Worm (Caenorhabditis elegans) whole organism, young adult: ENCODE data around the gene M106.7.

ENCODE experiments used
- B0261.1 ChIP-seq: sonication (generic microtip); optimal IDR thresholded peaks from 2 replicates; lab custom pipeline; 2016; ENCODE audit warnings: mild to moderate bottlenecking, missing genetic modification characterization, moderate library complexity, missing compliant biosample characterization
- F22D6.2 ChIP-seq: sonication (generic microtip); optimal IDR thresholded peaks from 2 replicates; lab custom pipeline; 2016; ENCODE audit warnings: mild to moderate bottlenecking, missing genetic modification characterization, missing compliant biosample characterization
- F52B5.7 ChIP-seq: sonication (generic microtip); optimal IDR thresholded peaks from 2 replicates; lab custom pipeline; 2016; ENCODE audit warnings: mild to moderate bottlenecking, missing genetic modification characterization, missing compliant biosample characterization
- Y79H2A.3 ChIP-seq: fragments of 200-800 bp; sonication (Bioruptor generic); conservative IDR thresholded peaks from 2 replicates; pipeline ENCODE4 v1.3.6; 2022; ENCODE audit warnings: missing genetic modification reagents, missing genetic modification characterization, missing compliant biosample characterization
- ama-1 ChIP-seq, 3 experiments: fragments of 150-350 bp in 1 of 3; sonication (generic microtip) in 2 of 3; optimal IDR thresholded peaks; 2 replicates each; lab custom pipeline; 2014 to 2018; ENCODE audit warnings: missing biosample characterization in 2 of 3, missing genetic modification characterization in 2 of 3, missing genetic modification reagents in 2 of 3
- atf-7 ChIP-seq: sonication (generic microtip); optimal IDR thresholded peaks from 2 replicates; lab custom pipeline; 2017; ENCODE audit warnings: mild to moderate bottlenecking, missing genetic modification characterization, missing compliant biosample characterization
- athp-1 ChIP-seq: sonication (generic microtip); optimal IDR thresholded peaks from 2 replicates; lab custom pipeline; 2017; ENCODE audit warnings: mild to moderate bottlenecking, missing genetic modification characterization, missing compliant biosample characterization
- attf-3 ChIP-seq: fragments of 200-800 bp; sonication (Bioruptor generic); conservative IDR thresholded peaks from 2 replicates; pipeline ENCODE4 v1.3.6; 2022; ENCODE audit warnings: missing genetic modification reagents, missing genetic modification characterization, missing compliant biosample characterization
- attf-5 ChIP-seq: fragments of 200-800 bp; sonication (Bioruptor generic); optimal IDR thresholded peaks from 2 replicates; lab custom pipeline; 2018; ENCODE audit warnings: mild to moderate bottlenecking, missing genetic modification characterization, missing compliant biosample characterization
- bed-1 ChIP-seq: fragments of 200-800 bp; sonication (Bioruptor generic); IDR thresholded peaks from 2 replicates; pipeline ENCODE4 v1.3.6; 2022; ENCODE audit warnings: missing genetic modification reagents, missing genetic modification characterization, missing compliant biosample characterization
- ccch-3 ChIP-seq: fragments of 200-800 bp; sonication (Bioruptor generic); optimal IDR thresholded peaks from 2 replicates; lab custom pipeline; 2018; ENCODE audit warnings: mild to moderate bottlenecking, missing genetic modification characterization, missing compliant biosample characterization
- cebp-2 ChIP-seq: fragments of 200-800 bp; sonication (Bioruptor generic); IDR thresholded peaks from 2 replicates; pipeline ENCODE4 v1.3.6; 2022; ENCODE audit warnings: missing genetic modification characterization, missing compliant biosample characterization
- ceh-100 ChIP-seq: fragments of 200-800 bp; sonication (Bioruptor generic); IDR thresholded peaks from 2 replicates; pipeline ENCODE4 v1.3.6; 2022; ENCODE audit warnings: missing genetic modification reagents, missing genetic modification characterization, missing compliant biosample characterization
- chd-7 ChIP-seq: sonication (generic microtip); optimal IDR thresholded peaks from 2 replicates; lab custom pipeline; 2016; ENCODE audit warnings: mild to moderate bottlenecking, missing genetic modification characterization, moderate library complexity, missing compliant biosample characterization
- die-1 ChIP-seq: sonication (generic microtip); optimal IDR thresholded peaks from 2 replicates; lab custom pipeline; 2016; ENCODE audit warnings: missing genotype, mild to moderate bottlenecking, missing genetic modification characterization, missing compliant biosample characterization
- efl-1 ChIP-seq: fragments of 150-350 bp; optimal IDR thresholded peaks from 2 replicates; lab custom pipeline; 2014; ENCODE audit warnings: missing biosample characterization, missing genetic modification reagents, missing genetic modification characterization
- egl-18 ChIP-seq: fragments of 200-800 bp; sonication (Bioruptor generic); IDR thresholded peaks from 2 replicates; pipeline ENCODE4 v1.3.6; 2022; ENCODE audit warnings: missing genetic modification reagents, missing genetic modification characterization, missing compliant biosample characterization
- ets-4 ChIP-seq: fragments of 200-800 bp; sonication (Bioruptor generic); optimal IDR thresholded peaks from 2 replicates; lab custom pipeline; 2018; ENCODE audit warnings: mild to moderate bottlenecking, missing genetic modification characterization, missing compliant biosample characterization
- hlh-12 ChIP-seq: sonication (generic microtip); optimal IDR thresholded peaks from 2 replicates; lab custom pipeline; 2016; ENCODE audit warnings: missing genetic modification characterization, missing compliant biosample characterization
- hmg-1.2 ChIP-seq: fragments of 200-800 bp; sonication (Bioruptor generic); IDR thresholded peaks from 2 replicates; pipeline ENCODE4 v1.3.6; 2022; ENCODE audit warnings: missing genetic modification reagents, missing genetic modification characterization, missing compliant biosample characterization
- hmg-20 ChIP-seq: fragments of 200-800 bp; sonication (Bioruptor generic); IDR thresholded peaks from 2 replicates; pipeline ENCODE4 v1.3.6; 2022; ENCODE audit warnings: missing genetic modification reagents, missing genetic modification characterization, missing compliant biosample characterization
- let-526 ChIP-seq: fragments of 200-800 bp; sonication (Bioruptor generic); IDR thresholded peaks from 2 replicates; pipeline ENCODE4 v1.3.6; 2022; ENCODE audit warnings: missing genetic modification reagents, missing genetic modification characterization, missing compliant biosample characterization
- let-607 ChIP-seq, 2 experiments: fragments of 200-800 bp in 1 of 2; sonication (Bioruptor generic) in 1 of 2; sonication (generic microtip) in 1 of 2; optimal IDR thresholded peaks; 2 replicates each; lab custom pipeline; 2016 to 2018; ENCODE audit warnings: mild to moderate bottlenecking in 2 of 2, missing compliant biosample characterization in 2 of 2, missing genetic modification characterization in 2 of 2, moderate library complexity in 2 of 2, missing genotype in 1 of 2
- lin-26 ChIP-seq: fragments of 200-800 bp; sonication (Bioruptor generic); IDR thresholded peaks from 2 replicates; pipeline ENCODE4 v1.3.6; 2022; ENCODE audit warnings: missing genetic modification reagents, missing genetic modification characterization, missing compliant biosample characterization
- lin-40 ChIP-seq: sonication (generic microtip); optimal IDR thresholded peaks from 2 replicates; lab custom pipeline; 2016; ENCODE audit warnings: missing genetic modification characterization, mild to moderate bottlenecking, missing compliant biosample characterization, missing genotype, missing genetic modification reagents
- madf-10 ChIP-seq: sonication (generic microtip); optimal IDR thresholded peaks from 2 replicates; lab custom pipeline; 2016; ENCODE audit warnings: mild to moderate bottlenecking, missing genetic modification characterization, missing compliant biosample characterization
- madf-6 ChIP-seq: fragments of 200-800 bp; sonication (Bioruptor generic); IDR thresholded peaks from 2 replicates; pipeline ENCODE4 v1.3.6; 2022; ENCODE audit warnings: missing genetic modification reagents, missing genetic modification characterization, missing compliant biosample characterization
- mxl-1 ChIP-seq: sonication (generic microtip); optimal IDR thresholded peaks from 2 replicates; lab custom pipeline; 2016; ENCODE audit warnings: missing genetic modification characterization, missing compliant biosample characterization
- nfya-1 ChIP-seq: sonication (generic microtip); optimal IDR thresholded peaks from 2 replicates; lab custom pipeline; 2017; ENCODE audit warnings: antibody characterized with exemption, missing compliant biosample characterization, missing genetic modification characterization, borderline replicate concordance; ENCODE audit not compliant: insufficient read depth
- nfyb-1 ChIP-seq: fragments of 200-800 bp; sonication (Bioruptor generic); IDR thresholded peaks from 2 replicates; pipeline ENCODE4 v1.3.6; 2022; ENCODE audit warnings: missing genetic modification reagents, missing genetic modification characterization, missing compliant biosample characterization
- nhr-120 ChIP-seq: fragments of 200-800 bp; sonication (Bioruptor generic); IDR thresholded peaks from 2 replicates; pipeline ENCODE4 v1.3.6; 2022; ENCODE audit warnings: missing genetic modification characterization, missing compliant biosample characterization
- nhr-80 ChIP-seq: sonication (generic microtip); optimal IDR thresholded peaks from 2 replicates; lab custom pipeline; 2016; ENCODE audit warnings: missing genetic modification characterization, missing compliant biosample characterization
- nhr-90 ChIP-seq: sonication (generic microtip); optimal IDR thresholded peaks from 2 replicates; lab custom pipeline; 2016; ENCODE audit warnings: missing genotype, mild to moderate bottlenecking, missing genetic modification characterization, missing compliant biosample characterization
- rcor-1 ChIP-seq: fragments of 200-800 bp; sonication (Bioruptor generic); IDR thresholded peaks from 2 replicates; pipeline ENCODE4 v1.3.6; 2022; ENCODE audit warnings: missing genetic modification reagents, missing genetic modification characterization, missing compliant biosample characterization
- rpc-1 ChIP-seq, 2 experiments: fragments of 150-350 bp in 1 of 2; sonication (generic microtip) in 1 of 2; optimal IDR thresholded peaks; 2 replicates each; lab custom pipeline; 2014 to 2018; ENCODE audit warnings: missing biosample characterization in 1 of 2, missing genetic modification characterization in 1 of 2, missing genetic modification reagents in 1 of 2, missing genotype in 1 of 2
- sdz-38 ChIP-seq: sonication (generic microtip); optimal IDR thresholded peaks from 2 replicates; lab custom pipeline; 2016; ENCODE audit warnings: missing genotype, missing genetic modification characterization, missing compliant biosample characterization
- sea-2 ChIP-seq: fragments of 200-800 bp; sonication (Bioruptor generic); IDR thresholded peaks from 2 replicates; pipeline ENCODE4 v1.3.6; 2022; ENCODE audit warnings: missing genetic modification characterization, missing compliant biosample characterization
- snpc-1.1 ChIP-seq: sonication (generic microtip); optimal IDR thresholded peaks from 2 replicates; lab custom pipeline; 2017; ENCODE audit warnings: missing genetic modification characterization, mild to moderate bottlenecking, missing compliant biosample characterization, antibody characterized with exemption, moderate library complexity, missing genotype, missing genetic modification reagents; ENCODE audit not compliant: insufficient read depth
- snpc-3.4 ChIP-seq: sonication (generic microtip); optimal IDR thresholded peaks from 2 replicates; lab custom pipeline; 2017; ENCODE audit warnings: missing genetic modification characterization, mild to moderate bottlenecking, missing compliant biosample characterization, antibody characterized with exemption, moderate library complexity, missing genotype, missing genetic modification reagents
- snpc-4 ChIP-seq, 5 experiments: fragments of 150-350 bp in 1 of 5; sonication (generic microtip) in 4 of 5; optimal IDR thresholded peaks; 2 replicates each; lab custom pipeline; 2014 to 2018; ENCODE audit warnings: missing genetic modification characterization in 5 of 5, missing biosample characterization in 3 of 5, antibody characterized with exemption in 2 of 5, mild to moderate bottlenecking in 2 of 5, missing compliant biosample characterization in 2 of 5, missing genotype in 2 of 5, moderate library complexity in 2 of 5, missing genetic modification reagents in 1 of 5
- tbx-9 ChIP-seq: sonication (generic microtip); optimal IDR thresholded peaks from 2 replicates; lab custom pipeline; 2016; ENCODE audit warnings: borderline replicate concordance, missing genetic modification characterization, inconsistent platforms, missing compliant biosample characterization
- tlf-1 ChIP-seq: fragments of 200-800 bp; sonication (Bioruptor generic); optimal IDR thresholded peaks from 2 replicates; lab custom pipeline; 2018; ENCODE audit warnings: mild to moderate bottlenecking, missing genetic modification characterization, missing compliant biosample characterization

M106.7 gene

ce11 chrII:10849903-10850302, 7.1 kb downstream of the M106.7 start, which contains the start of gene M106.2:
Gene M106.2 (minus strand): TSS chrII:10850003.
- no peak for TF ChIP-seq lin-40 (tag; lab: Kevin White, UChicago)
- TF ChIP-seq B0261.1, result no peak
- no peak for TF ChIP-seq sdz-38 (tag; lab: Kevin White, UChicago)
- TF ChIP-seq tbx-9 (tag; lab: Kevin White, UChicago), result no peak
- TF ChIP-seq ama-1 (optimal IDR thresholded peaks at IDR 0.05; lab: Kevin White, UChicago), result no peak
- TF ChIP-seq ama-1 (GFP tag; optimal IDR thresholded peaks at IDR 0.05; lab: Kevin White, UChicago), result no peak
- no peak for TF ChIP-seq cebp-2 (GFP tag; lab: Robert Waterston, UW)

- TF ChIP-seq hmg-1.2 (peak; percentile 52), hmg-20 (GFP tag; lab: Robert Waterston, UW) (no peak), efl-1 (GFP tag; lab: Kevin White, UChicago) (no peak), egl-18 (GFP tag; lab: Robert Waterston, UW) (no peak), snpc-1.1 (peak; percentile 48), athp-1 (tag; lab: Kevin White, UChicago) (no peak), attf-5 (GFP tag; lab: Kevin White, UChicago) (no peak), madf-6 (GFP tag; lab: Robert Waterston, UW) (no peak), hlh-12 (tag; lab: Kevin White, UChicago) (no peak), atf-7 (tag; lab: Kevin White, UChicago) (no peak), snpc-4 (GFP tag; optimal IDR thresholded peaks at IDR 0.05; lab: Kevin White, UChicago) (peak; percentile 15), snpc-4 (tag; optimal IDR thresholded peaks at IDR 0.05; lab: Kevin White, UChicago) (peak in 3 of 4 experiments; percentile 17 to 82 (median 72)), tlf-1 (GFP tag; lab: Kevin White, UChicago) (no peak), let-526 (GFP tag; lab: Robert Waterston, UW) (no peak), nfya-1 (tag; lab: Kevin White, UChicago) (no peak), ets-4 (no peak), nhr-90 (tag; lab: Kevin White, UChicago) (no peak)
Observed at ce11 chrII:10847057-10847456, 9.9 kb downstream of the M106.7 start.

- TF ChIP-seq tlf-1 (GFP tag; lab: Kevin White, UChicago) (no peak), attf-3 (GFP tag; lab: Robert Waterston, UW) (no peak), rpc-1 (optimal IDR thresholded peaks at IDR 0.05; lab: Kevin White, UChicago) (no peak), rpc-1 (tag; optimal IDR thresholded peaks at IDR 0.05; lab: Kevin White, UChicago) (no peak), snpc-3.4 (tag; lab: Kevin White, UChicago) (no peak), nfyb-1 (GFP tag; lab: Robert Waterston, UW) (no peak), madf-10 (no peak), ccch-3 (no peak), bed-1 (GFP tag; lab: Robert Waterston, UW) (no peak)
- TF ChIP-seq, all 124 proteins: peak for 0
Observed at ce11 chrII:10843527-10843926, 13.4 kb downstream of the M106.7 start, which contains the start of gene M106.8. Gene M106.8 (minus strand): TSS chrII:10843627.

- peak; percentile 47 for TF ChIP-seq nhr-80 (tag; lab: Kevin White, UChicago)
- TF ChIP-seq die-1 (tag; lab: Kevin White, UChicago), result peak; percentile 94
- peak; percentile 84 for TF ChIP-seq chd-7
- peak; percentile 80 for TF ChIP-seq F52B5.7 (tag; lab: Kevin White, UChicago)
- TF ChIP-seq efl-1 (GFP tag; lab: Kevin White, UChicago), result peak; percentile 30
- TF ChIP-seq sea-2 (GFP tag; lab: Robert Waterston, UW), result no peak
- TF ChIP-seq bed-1 (GFP tag; lab: Robert Waterston, UW), result no peak
- 0 out of 2 replicates have a peak, but pooled peaks have one; percentile 29 for TF ChIP-seq Y79H2A.3 (GFP tag; lab: Robert Waterston, UW)
- peak; percentile 82 for TF ChIP-seq mxl-1 (tag; lab: Kevin White, UChicago)
- TF ChIP-seq hmg-20 (GFP tag; lab: Robert Waterston, UW), result peak; percentile 70; the same call in 1 of the 2 replicates
- peak; percentile 90 for TF ChIP-seq nhr-90 (tag; lab: Kevin White, UChicago)
- peak; percentile 79 for TF ChIP-seq ceh-100 (GFP tag; lab: Robert Waterston, UW)
- TF ChIP-seq lin-26 (GFP tag; lab: Robert Waterston, UW), result peak; percentile 92
- peak; percentile 60 for TF ChIP-seq F22D6.2 (tag; lab: Kevin White, UChicago)
- TF ChIP-seq nhr-120, result peak; percentile 71; the same call in 1 of the 2 replicates
- peak; percentile 65; the same call in 1 of the 2 replicates for TF ChIP-seq rcor-1 (GFP tag; lab: Robert Waterston, UW)
- TF ChIP-seq let-607 (tag; optimal IDR thresholded peaks at IDR 0.05; lab: Kevin White, UChicago), result peak; percentile 13 to 61
Observed at ce11 chrII:10840067-10840466, 16.9 kb downstream of the M106.7 start.
